Worm (Caenorhabditis elegans) whole organism, late embryonic: ENCODE data around the gene C34E10.12.

Experiments
- ama-1 ChIP-seq: fragments of 150-350 bp; optimal IDR thresholded peaks from 2 replicates; lab custom pipeline; 2014
- ceh-34 ChIP-seq: sonication (generic microtip); optimal IDR thresholded peaks from 2 replicates; lab custom pipeline; 2016; ENCODE audit warnings: mild to moderate bottlenecking, missing genetic modification characterization, missing compliant biosample characterization

DNA sequence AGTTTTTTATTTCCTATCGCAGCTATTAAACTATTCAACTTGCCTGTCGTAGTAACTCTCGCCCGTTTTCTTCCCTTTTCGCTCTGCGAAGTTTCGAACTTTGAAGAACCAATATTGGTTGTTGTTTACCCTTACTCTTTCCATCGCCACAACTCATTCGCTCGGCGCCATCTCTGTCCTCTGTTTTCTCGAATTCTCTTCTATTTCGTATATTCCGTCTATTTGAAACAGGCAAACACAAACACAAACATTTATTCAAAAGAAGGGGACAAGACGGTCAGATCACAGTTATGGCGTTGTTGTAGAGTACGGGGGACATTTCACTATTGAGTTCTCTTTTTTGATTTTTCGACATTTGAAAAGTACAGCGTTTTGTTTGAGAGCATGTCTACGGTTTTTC, 4.9 kb downstream of the C34E10.12 start:
- no peak for TF ChIP-seq ceh-34
- no peak for TF ChIP-seq ama-1 (lab: Kevin White, UChicago)
